Fruit fly (Drosophila melanogaster) whole organism, embryonic: ENCODE measurements around the gene MSAmiP.

Source experiments
- Antp ChIP-seq: fragments of 200-800 bp; sonication (Bioruptor generic); optimal IDR thresholded peaks from 3 replicates; lab custom pipeline; 2016; ENCODE audit warnings: missing biosample characterization, missing genetic modification characterization
- Blimp-1 ChIP-seq: fragments of 200-800 bp; sonication (Bioruptor generic); optimal IDR thresholded peaks from 3 replicates; lab custom pipeline; 2018; ENCODE audit warnings: missing biosample characterization, missing genetic modification characterization, mild to moderate bottlenecking, moderate library complexity, missing genetic modification reagents
- CG11695 ChIP-seq: fragments of 200-800 bp; sonication (Bioruptor generic); IDR thresholded peaks from 3 replicates; pipeline ENCODE4 v1.3.6; 2022; ENCODE audit warnings: missing biosample characterization, missing genetic modification characterization
- CG14667 ChIP-seq: fragments of 200-800 bp; sonication (Bioruptor generic); IDR thresholded peaks from 2 replicates; pipeline ENCODE4 v1.3.6; 2022; ENCODE audit warnings: missing biosample characterization, missing genetic modification characterization
- CG1647 ChIP-seq: fragments of 200-800 bp; sonication (Bioruptor generic); optimal IDR thresholded peaks from 3 replicates; lab custom pipeline; 2016; ENCODE audit warnings: missing biosample characterization, missing genetic modification characterization
- CG17568 ChIP-seq: fragments of 200-800 bp; sonication (Bioruptor generic); optimal IDR thresholded peaks from 2 replicates; lab custom pipeline; 2018; ENCODE audit warnings: missing biosample characterization, mild to moderate bottlenecking, missing genetic modification characterization, moderate library complexity
- CG17802 ChIP-seq: fragments of 200-800 bp; sonication (Bioruptor generic); optimal IDR thresholded peaks from 2 replicates; lab custom pipeline; 2018; ENCODE audit warnings: missing biosample characterization, mild to moderate bottlenecking, missing genetic modification characterization, moderate library complexity
- CG8290 ChIP-seq, 3 experiments: fragments of 200-800 bp; sonication (Bioruptor generic); optimal IDR thresholded peaks; 2 replicates each; lab custom pipeline; 2016 to 2019; ENCODE audit warnings: missing biosample characterization in 3 of 3, missing genetic modification characterization in 3 of 3, mild to moderate bottlenecking in 2 of 3, moderate library complexity in 1 of 3
- CG8924 ChIP-seq: fragments of 200-800 bp; optimal IDR thresholded peaks from 3 replicates; lab custom pipeline; 2019; ENCODE audit warnings: missing biosample characterization, mild to moderate bottlenecking, missing genetic modification characterization, moderate library complexity
- CG9876 ChIP-seq: fragments of 200-800 bp; sonication (Bioruptor generic); optimal IDR thresholded peaks from 2 replicates; lab custom pipeline; 2016; ENCODE audit warnings: missing biosample characterization, missing genetic modification characterization
- CoRest ChIP-seq: fragments of 200-800 bp; sonication (Bioruptor generic); optimal IDR thresholded peaks from 3 replicates; lab custom pipeline; 2018; ENCODE audit warnings: missing biosample characterization, mild to moderate bottlenecking, missing genetic modification characterization, moderate library complexity
- Dll ChIP-seq: fragments of 200-800 bp; sonication (Bioruptor generic); IDR thresholded peaks from 4 replicates; pipeline ENCODE4 v1.3.6; 2022; ENCODE audit warnings: missing biosample characterization, missing genetic modification characterization; ENCODE audit not compliant: partially characterized antibody
- ERR ChIP-seq: fragments of 200-800 bp; sonication (Bioruptor generic); optimal IDR thresholded peaks from 2 replicates; lab custom pipeline; 2016; ENCODE audit warnings: missing biosample characterization, missing genetic modification characterization
- Ets65A ChIP-seq: fragments of 200-800 bp; sonication (Bioruptor generic); peaks from one replicate; lab custom pipeline; 2016; ENCODE audit warnings: missing biosample characterization, missing genetic modification characterization
- HLHmδ ChIP-seq: fragments of 200-800 bp; sonication (Bioruptor generic); optimal IDR thresholded peaks from 2 replicates; lab custom pipeline; 2018; ENCODE audit warnings: missing biosample characterization, mild to moderate bottlenecking, missing genetic modification characterization, moderate library complexity
- Hey ChIP-seq: fragments of 200-800 bp; sonication (Bioruptor generic); optimal IDR thresholded peaks from 3 replicates; lab custom pipeline; 2018; ENCODE audit warnings: missing biosample characterization, mild to moderate bottlenecking, missing genetic modification characterization
- Lpt ChIP-seq: fragments of >200 bp; optimal IDR thresholded peaks from 2 replicates; lab custom pipeline; 2018; ENCODE audit warnings: missing biosample characterization, missing genetic modification characterization
- MTF-1 ChIP-seq: fragments of 200-800 bp; sonication (Bioruptor generic); optimal IDR thresholded peaks from 2 replicates; lab custom pipeline; 2018; ENCODE audit warnings: missing biosample characterization, mild to moderate bottlenecking, missing genetic modification characterization, borderline replicate concordance
- NC2α ChIP-seq: fragments of 200-800 bp; sonication (Bioruptor generic); optimal IDR thresholded peaks from 2 replicates; lab custom pipeline; 2016; ENCODE audit warnings: missing biosample characterization, missing genetic modification characterization
- Neu2 ChIP-seq: fragments of 200-800 bp; sonication (Bioruptor generic); optimal IDR thresholded peaks from 3 replicates; lab custom pipeline; 2016; ENCODE audit warnings: missing biosample characterization, missing genetic modification characterization, borderline replicate concordance
- Nf-YB ChIP-seq: fragments of 200-800 bp; sonication (Bioruptor generic); optimal IDR thresholded peaks from 3 replicates; lab custom pipeline; 2019; ENCODE audit warnings: missing biosample characterization, mild to moderate bottlenecking, missing genetic modification characterization, moderate library complexity
- Optix ChIP-seq: fragments of 200-800 bp; sonication (Bioruptor generic); IDR thresholded peaks from 3 replicates; pipeline ENCODE4 v1.3.6; 2022; ENCODE audit warnings: missing biosample characterization, missing genetic modification characterization
- Scr ChIP-seq: fragments of 200-800 bp; sonication (Bioruptor generic); IDR thresholded peaks from 2 replicates; pipeline ENCODE4 v1.3.6; 2022; ENCODE audit warnings: missing biosample characterization, missing genetic modification characterization; ENCODE audit not compliant: partially characterized antibody
- abd-A ChIP-seq: fragments of 200-800 bp; sonication (Bioruptor generic); optimal IDR thresholded peaks from 3 replicates; lab custom pipeline; 2019; ENCODE audit warnings: missing biosample characterization, mild to moderate bottlenecking, missing genetic modification characterization, moderate library complexity
- bbx ChIP-seq: fragments of 200-800 bp; sonication (Bioruptor generic); IDR thresholded peaks from 2 replicates; pipeline ENCODE4 v1.3.6; 2022; ENCODE audit warnings: missing biosample characterization, missing genetic modification characterization; ENCODE audit not compliant: partially characterized antibody
- bigmax ChIP-seq: fragments of 200-800 bp; sonication (Bioruptor generic); optimal IDR thresholded peaks from 2 replicates; lab custom pipeline; 2018; ENCODE audit warnings: missing biosample characterization, mild to moderate bottlenecking, missing genetic modification characterization
- btn ChIP-seq: fragments of 200-800 bp; sonication (Bioruptor generic); optimal IDR thresholded peaks from 2 replicates; lab custom pipeline; 2016; ENCODE audit warnings: missing biosample characterization, missing genetic modification characterization
- cg ChIP-seq: fragments of 200-800 bp; sonication (Bioruptor generic); optimal IDR thresholded peaks from 3 replicates; lab custom pipeline; 2019; ENCODE audit warnings: missing biosample characterization, mild to moderate bottlenecking, missing genetic modification characterization, moderate library complexity
- chinmo ChIP-seq: fragments of 200-800 bp; sonication (Bioruptor generic); IDR thresholded peaks from 4 replicates; pipeline ENCODE4 v1.3.6; 2022; ENCODE audit warnings: missing biosample characterization, missing genetic modification characterization; ENCODE audit not compliant: partially characterized antibody
- crol ChIP-seq: fragments of 200-800 bp; sonication (Bioruptor generic); IDR thresholded peaks from 2 replicates; pipeline ENCODE4 v1.3.6; 2022; ENCODE audit warnings: missing biosample characterization, missing genetic modification characterization
- gcm ChIP-seq: fragments of 200-800 bp; sonication (Bioruptor generic); optimal IDR thresholded peaks from 2 replicates; lab custom pipeline; 2019; ENCODE audit warnings: missing biosample characterization, mild to moderate bottlenecking, missing genetic modification characterization, moderate library complexity
- hth ChIP-seq: fragments of >200 bp; optimal IDR thresholded peaks from 2 replicates; lab custom pipeline; 2017; ENCODE audit warnings: inconsistent platforms
- kni ChIP-seq: fragments of 200-800 bp; sonication (Bioruptor generic); optimal IDR thresholded peaks from 3 replicates; lab custom pipeline; 2017; ENCODE audit warnings: mild to moderate bottlenecking, missing biosample characterization, missing genetic modification reagents, missing genetic modification characterization
- nerfin-1 ChIP-seq: fragments of 200-800 bp; sonication (Bioruptor generic); optimal IDR thresholded peaks from 3 replicates; lab custom pipeline; 2019; ENCODE audit warnings: missing biosample characterization, mild to moderate bottlenecking, missing genetic modification characterization, moderate library complexity
- nmo ChIP-seq: fragments of 200-800 bp; sonication (Bioruptor generic); optimal IDR thresholded peaks from 2 replicates; lab custom pipeline; 2018; ENCODE audit warnings: missing biosample characterization, mild to moderate bottlenecking, missing genetic modification characterization, moderate library complexity
- oc ChIP-seq: fragments of 200-800 bp; sonication (Bioruptor generic); optimal IDR thresholded peaks from 2 replicates; lab custom pipeline; 2018; ENCODE audit warnings: missing biosample characterization, mild to moderate bottlenecking, missing genetic modification characterization, moderate library complexity
- pros ChIP-seq: fragments of 200-800 bp; sonication (Bioruptor generic); optimal IDR thresholded peaks from 3 replicates; lab custom pipeline; 2019; ENCODE audit warnings: missing biosample characterization, mild to moderate bottlenecking, missing genetic modification characterization, moderate library complexity
- psq ChIP-seq: fragments of 200-800 bp; sonication (Bioruptor generic); optimal IDR thresholded peaks from 2 replicates; lab custom pipeline; 2017; ENCODE audit warnings: missing biosample characterization, missing genetic modification characterization
- repo ChIP-seq: fragments of 200-800 bp; sonication (Bioruptor generic); optimal IDR thresholded peaks from 2 replicates; lab custom pipeline; 2016; ENCODE audit warnings: missing biosample characterization, missing genetic modification characterization
- sc ChIP-seq, 3 experiments: fragments of >200 bp in 2 of 3; fragments of 200-800 bp in 1 of 3; sonication (Bioruptor generic) in 1 of 3; optimal IDR thresholded peaks; 2 replicates in 2 of 3; 3 replicates in 1 of 3; lab custom pipeline; 2017; ENCODE audit warnings: mild to moderate bottlenecking in 1 of 3, missing biosample characterization in 1 of 3, missing genetic modification characterization in 1 of 3, missing genetic modification reagents in 1 of 3
- sd ChIP-seq: fragments of 200-800 bp; sonication (Bioruptor generic); optimal IDR thresholded peaks from 3 replicates; lab custom pipeline; 2018; ENCODE audit warnings: missing biosample characterization, mild to moderate bottlenecking, missing genetic modification characterization, moderate library complexity
- sqz ChIP-seq: fragments of 200-800 bp; sonication (Bioruptor generic); optimal IDR thresholded peaks from 3 replicates; lab custom pipeline; 2018; ENCODE audit warnings: missing biosample characterization, mild to moderate bottlenecking, missing genetic modification characterization
- tll ChIP-seq, 2 experiments: fragments of 200-800 bp in 1 of 2; fragments of >200 bp in 1 of 2; sonication (Bioruptor generic) in 1 of 2; optimal IDR thresholded peaks; 2 replicates each; lab custom pipeline; 2017 to 2019; ENCODE audit warnings: missing biosample characterization in 2 of 2, missing genetic modification characterization in 2 of 2, mild to moderate bottlenecking in 1 of 2, moderate library complexity in 1 of 2
- vvl ChIP-seq: fragments of 200-800 bp; sonication (Bioruptor generic); IDR thresholded peaks from 2 replicates; pipeline ENCODE4 v1.3.6; 2022; ENCODE audit warnings: missing biosample characterization, missing genetic modification characterization
- z ChIP-seq: fragments of 200-800 bp; sonication (Bioruptor generic); IDR thresholded peaks from 3 replicates; pipeline ENCODE4 v1.3.6; 2022; ENCODE audit warnings: missing biosample characterization, missing genetic modification characterization
- zfh1 ChIP-seq: fragments of 200-800 bp; sonication (Bioruptor generic); IDR thresholded peaks from 3 replicates; pipeline ENCODE4 v1.3.6; 2022; ENCODE audit warnings: missing biosample characterization, missing genetic modification characterization

MSAmiP gene

dm6 chr3R:16813116-16813752 is 82.9 kb downstream of the MSAmiP start:
- TF ChIP-seq Lpt (GFP tag; lab: Kevin White, UChicago) (no peak), Optix (GFP tag; lab: Robert Waterston, UW) (no peak), psq (GFP tag; lab: Kevin White, UChicago) (no peak), CG17568 (GFP tag; lab: Kevin White, UChicago) (no peak), sd (tag; lab: Kevin White, UChicago) (peak; percentile 37), Blimp-1 (GFP tag; lab: Kevin White, UChicago) (peak; percentile 71), sc (optimal IDR thresholded peaks at IDR 0.05; lab: Kevin White, UChicago) (no peak), sc (GFP tag; optimal IDR thresholded peaks at IDR 0.05; lab: Kevin White, UChicago) (no peak), chinmo (GFP tag; lab: Robert Waterston, UW) (0 out of 4 replicates have a peak, but pooled peaks have one; percentile 49), bigmax (GFP tag; lab: Kevin White, UChicago) (no peak), cg (GFP tag; lab: Kevin White, UChicago) (peak; percentile 73), Ets65A (peak; percentile 22), vvl (GFP tag; lab: Robert Waterston, UW) (peak; percentile 9; the same call in 1 of the 2 replicates), z (GFP tag; lab: Robert Waterston, UW) (peak; percentile 74; the same call in 2 of the 3 replicates), Neu2 (GFP tag; lab: Kevin White, UChicago) (no peak), kni (GFP tag; lab: Kevin White, UChicago) (peak; percentile 15), abd-A (tag; lab: Kevin White, UChicago) (peak; percentile 100), sqz (GFP tag; lab: Kevin White, UChicago) (peak; percentile 33)

DNA sequence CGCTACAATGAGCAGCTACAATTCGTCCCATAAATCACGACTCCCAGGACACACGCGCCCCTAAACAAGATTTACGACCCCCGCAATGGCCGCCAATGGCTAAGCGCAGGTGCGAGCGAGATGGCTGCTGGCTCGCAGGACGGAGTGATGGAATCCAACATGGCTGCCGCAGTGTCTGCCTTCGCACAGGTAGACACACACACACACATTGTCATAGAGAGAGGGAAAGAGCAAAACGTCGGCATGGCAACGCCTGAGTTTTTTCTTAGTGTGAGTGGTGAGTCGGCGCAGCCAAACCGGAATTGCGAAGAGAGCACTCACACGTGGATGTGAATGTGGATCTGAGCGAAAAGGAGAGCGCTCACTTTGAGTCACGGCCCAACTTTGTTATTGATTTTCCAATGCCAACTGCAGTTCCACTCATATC is 84.3 kb downstream of the MSAmiP start:
- TF ChIP-seq HLHmδ (GFP tag; lab: Kevin White, UChicago): peak; percentile 70
- TF ChIP-seq repo (GFP tag; lab: Kevin White, UChicago): no peak
- TF ChIP-seq Nf-YB: peak; percentile 96
- no peak for TF ChIP-seq NC2α (GFP tag; lab: Kevin White, UChicago)
- peak; percentile 41 for TF ChIP-seq Hey (tag; lab: Kevin White, UChicago)
- TF ChIP-seq nerfin-1: peak; percentile 99
- no peak for TF ChIP-seq CG11695 (GFP tag; lab: Robert Waterston, UW)
- peak; percentile 99 for TF ChIP-seq sd (tag; lab: Kevin White, UChicago)
- TF ChIP-seq CG8290 (GFP tag; optimal IDR thresholded peaks at IDR 0.05; lab: Kevin White, UChicago): no peak
- TF ChIP-seq CG8290 (tag; optimal IDR thresholded peaks at IDR 0.05; lab: Kevin White, UChicago): peak in 1 of 2 experiments; percentile 17
- TF ChIP-seq CG9876 (GFP tag; lab: Kevin White, UChicago): no peak
- no peak for TF ChIP-seq MTF-1 (GFP tag; lab: Kevin White, UChicago)
- TF ChIP-seq oc: peak; percentile 68
- 0 out of 3 replicates have a peak, but pooled peaks have one; percentile 28 for TF ChIP-seq zfh1
- TF ChIP-seq gcm (GFP tag; lab: Kevin White, UChicago): peak; percentile 1
- peak; percentile 35; the same call in 1 of the 2 replicates for TF ChIP-seq Scr
- TF ChIP-seq crol: peak; percentile 65
- TF ChIP-seq hth: peak; percentile 49
- TF ChIP-seq Antp (GFP tag; lab: Kevin White, UChicago): peak; percentile 2
- TF ChIP-seq CG17802: no peak
- TF ChIP-seq CG8924 (tag; lab: Kevin White, UChicago): peak; percentile 34
- no peak for TF ChIP-seq CG1647 (GFP tag; lab: Kevin White, UChicago)
- peak; percentile 53 for TF ChIP-seq CoRest
- peak in 1 of 2 experiments; percentile 67 for TF ChIP-seq tll (GFP tag; optimal IDR thresholded peaks at IDR 0.05; lab: Kevin White, UChicago)
- TF ChIP-seq ERR (GFP tag; lab: Kevin White, UChicago): no peak
- peak; percentile 65 for TF ChIP-seq bbx (GFP tag; lab: Robert Waterston, UW)
- TF ChIP-seq nmo (GFP tag; lab: Kevin White, UChicago): peak; percentile 69
- no peak for TF ChIP-seq btn (GFP tag; lab: Kevin White, UChicago)
- no peak for TF ChIP-seq Dll (GFP tag; lab: Robert Waterston, UW)
- TF ChIP-seq CG14667 (GFP tag; lab: Robert Waterston, UW): no peak
- peak; percentile 86 for TF ChIP-seq pros (GFP tag; lab: Kevin White, UChicago)
